Worm (Caenorhabditis elegans) whole organism, L1 larva: Measurements from ENCODE around the gene ptr-8.
"Not testable (repeated sequence)": the region's sequence is repeated elsewhere in the genome, so short reads cannot be mapped to it uniquely, and the experiment has no call there.

ENCODE experiments used
- C34B4.2 ChIP-seq: sonication (generic microtip); optimal IDR thresholded peaks from 2 replicates; lab custom pipeline; 2017; ENCODE audit warnings: mild to moderate bottlenecking, missing genetic modification characterization, missing compliant biosample characterization
- aha-1 ChIP-seq: fragments of 150-350 bp; optimal IDR thresholded peaks from 2 replicates; lab custom pipeline; 2014; ENCODE audit warnings: missing biosample characterization, missing genetic modification characterization
- blmp-1 ChIP-seq: fragments of 150-350 bp; optimal IDR thresholded peaks from 2 replicates; lab custom pipeline; 2014; ENCODE audit warnings: missing biosample characterization, missing genetic modification characterization
- ceh-82 ChIP-seq, 3 experiments: fragments of 150-350 bp in 1 of 3; sonication (generic microtip) in 2 of 3; optimal IDR thresholded peaks; 2 replicates each; lab custom pipeline; 2014 to 2017; ENCODE audit warnings: missing biosample characterization in 3 of 3, missing genetic modification characterization in 3 of 3
- efl-1 ChIP-seq, 4 experiments: fragments of 150-350 bp; optimal IDR thresholded peaks in 3 of 4; peaks in 1 of 4; 1 replicate in 1 of 4; 2 replicates in 3 of 4; lab custom pipeline; 2014; ENCODE audit warnings: missing biosample characterization in 2 of 4, missing genetic modification characterization in 2 of 4, missing genetic modification reagents in 2 of 4
- efl-3 ChIP-seq: fragments of 200-800 bp; sonication (Bioruptor generic); optimal IDR thresholded peaks from 2 replicates; lab custom pipeline; 2018; ENCODE audit warnings: mild to moderate bottlenecking, missing genetic modification characterization, missing compliant biosample characterization
- egl-27 ChIP-seq, 2 experiments: fragments of 150-350 bp in 1 of 2; sonication (generic microtip); optimal IDR thresholded peaks; 3 replicates each; lab custom pipeline; 2017 to 2018; ENCODE audit warnings: missing biosample characterization in 2 of 2, missing genetic modification characterization in 2 of 2, missing genetic modification reagents in 2 of 2
- elt-2 ChIP-seq: sonication (generic microtip); optimal IDR thresholded peaks from 2 replicates; lab custom pipeline; 2016; ENCODE audit warnings: missing genetic modification characterization, mild to moderate bottlenecking, inconsistent platforms, missing compliant biosample characterization, missing genetic modification reagents
- fkh-8 ChIP-seq: sonication (generic microtip); optimal IDR thresholded peaks from 2 replicates; lab custom pipeline; 2016; ENCODE audit warnings: mild to moderate bottlenecking, missing genetic modification characterization, missing compliant biosample characterization
- grh-1 ChIP-seq: fragments of 200-800 bp; sonication (Bioruptor generic); IDR thresholded peaks from 2 replicates; pipeline ENCODE4 v1.3.6; 2022; ENCODE audit warnings: missing genetic modification reagents, missing genetic modification characterization, missing compliant biosample characterization
- lin-14 ChIP-seq: fragments of 200-800 bp; sonication (Bioruptor generic); optimal IDR thresholded peaks from 2 replicates; lab custom pipeline; 2018; ENCODE audit warnings: mild to moderate bottlenecking, missing genetic modification characterization, moderate library complexity, missing compliant biosample characterization
- lir-3 ChIP-seq: sonication (generic microtip); optimal IDR thresholded peaks from 2 replicates; lab custom pipeline; 2016; ENCODE audit warnings: mild to moderate bottlenecking, missing genetic modification characterization, moderate library complexity, missing compliant biosample characterization; ENCODE audit not compliant: poor library complexity
- mef-2 ChIP-seq: fragments of 150-350 bp; optimal IDR thresholded peaks from 2 replicates; lab custom pipeline; 2014; ENCODE audit warnings: missing biosample characterization, missing genetic modification characterization
- mep-1 ChIP-seq: fragments of 150-350 bp; optimal IDR thresholded peaks from 2 replicates; lab custom pipeline; 2014; ENCODE audit warnings: missing biosample characterization, missing genetic modification characterization
- nhr-11 ChIP-seq: fragments of 150-350 bp; optimal IDR thresholded peaks from 2 replicates; lab custom pipeline; 2014; ENCODE audit warnings: missing biosample characterization, missing genetic modification characterization
- nhr-12 ChIP-seq: sonication (generic microtip); optimal IDR thresholded peaks from 2 replicates; lab custom pipeline; 2017; ENCODE audit warnings: missing biosample characterization, missing genetic modification characterization
- nhr-19 ChIP-seq: fragments of 200-800 bp; sonication (Bioruptor generic); conservative IDR thresholded peaks from 2 replicates; pipeline ENCODE4 v1.3.6; 2022; ENCODE audit warnings: missing genetic modification characterization, missing compliant biosample characterization
- nhr-237 ChIP-seq: fragments of 150-350 bp; optimal IDR thresholded peaks from 2 replicates; lab custom pipeline; 2014; ENCODE audit warnings: missing biosample characterization, missing genetic modification characterization
- nhr-47 ChIP-seq: sonication (generic microtip); optimal IDR thresholded peaks from 2 replicates; lab custom pipeline; 2016; ENCODE audit warnings: mild to moderate bottlenecking, missing genetic modification characterization, moderate library complexity, missing compliant biosample characterization
- nhr-71 ChIP-seq: sonication (generic microtip); optimal IDR thresholded peaks from 2 replicates; lab custom pipeline; 2016; ENCODE audit warnings: mild to moderate bottlenecking, missing genetic modification characterization, moderate library complexity, missing compliant biosample characterization
- nhr-76 ChIP-seq: sonication (generic microtip); optimal IDR thresholded peaks from 2 replicates; lab custom pipeline; 2017; ENCODE audit warnings: missing biosample characterization, missing genetic modification characterization
- nhr-77 ChIP-seq: fragments of 150-350 bp; optimal IDR thresholded peaks from 2 replicates; lab custom pipeline; 2014; ENCODE audit warnings: missing biosample characterization, missing genetic modification characterization
- nhr-85 ChIP-seq: sonication (generic microtip); peaks from one replicate; lab custom pipeline; 2016; ENCODE audit warnings: missing genetic modification characterization, inconsistent platforms, missing compliant biosample characterization
- nhr-90 ChIP-seq: sonication (generic microtip); optimal IDR thresholded peaks from 2 replicates; lab custom pipeline; 2016; ENCODE audit warnings: mild to moderate bottlenecking, missing genetic modification characterization, missing compliant biosample characterization; ENCODE audit not compliant: poor library complexity
- pag-3 ChIP-seq: sonication (generic microtip); optimal IDR thresholded peaks from 2 replicates; lab custom pipeline; 2017; ENCODE audit warnings: missing genetic modification characterization, mild to moderate bottlenecking, missing compliant biosample characterization, antibody characterized with exemption, borderline replicate concordance; ENCODE audit not compliant: insufficient read depth
- pqm-1 ChIP-seq: sonication (generic microtip); optimal IDR thresholded peaks from 3 replicates; lab custom pipeline; 2017; ENCODE audit warnings: missing biosample characterization, missing genetic modification characterization
- snu-23 ChIP-seq: sonication (generic microtip); optimal IDR thresholded peaks from 2 replicates; lab custom pipeline; 2016; ENCODE audit warnings: missing genetic modification characterization, missing compliant biosample characterization
- sox-4 ChIP-seq: sonication (generic microtip); optimal IDR thresholded peaks from 2 replicates; lab custom pipeline; 2016; ENCODE audit warnings: missing genetic modification characterization, missing compliant biosample characterization
- sptf-1 ChIP-seq: fragments of 150-350 bp; optimal IDR thresholded peaks from 2 replicates; lab custom pipeline; 2014; ENCODE audit warnings: missing biosample characterization, missing genetic modification characterization
- tlp-1 ChIP-seq: fragments of 150-350 bp; optimal IDR thresholded peaks from 2 replicates; lab custom pipeline; 2014; ENCODE audit warnings: missing biosample characterization, missing genetic modification characterization
- unc-30 ChIP-seq: sonication (generic microtip); optimal IDR thresholded peaks from 2 replicates; lab custom pipeline; 2017; ENCODE audit warnings: missing biosample characterization, missing genetic modification characterization
- unc-98 ChIP-seq: fragments of 200-800 bp; sonication (Bioruptor generic); IDR thresholded peaks from 2 replicates; pipeline ENCODE4 v1.3.6; 2022; ENCODE audit warnings: missing genetic modification characterization, missing compliant biosample characterization
- zag-1 ChIP-seq: fragments of 150-350 bp; optimal IDR thresholded peaks from 2 replicates; lab custom pipeline; 2014; ENCODE audit warnings: missing biosample characterization, missing genetic modification characterization

The ptr-8 gene

DNA sequence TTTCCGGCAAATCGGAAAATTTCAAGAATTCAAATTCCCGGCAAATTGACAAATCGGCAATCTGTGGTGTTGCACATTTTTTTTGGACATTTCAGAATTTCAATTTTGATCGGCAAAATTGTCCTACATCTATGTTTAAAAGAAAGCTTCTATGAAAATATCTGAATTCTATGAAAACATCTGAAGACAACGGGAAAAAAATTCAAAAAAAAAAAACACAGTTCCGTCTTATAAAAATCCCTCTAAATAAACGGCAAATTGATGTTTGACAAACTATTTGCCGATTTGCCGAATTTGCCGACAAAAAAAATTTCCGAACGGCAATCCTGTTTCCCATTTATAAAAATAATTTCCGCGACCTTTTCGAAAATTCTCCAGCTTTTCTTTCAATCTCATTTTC, 25.3 kb downstream of the ptr-8 start, which contains the start of gene F44F4.15:
Gene F44F4.15 (plus strand): TSS at position 301 of the 400 bp plus-strand sequence.
- TF ChIP-seq nhr-76 (tag; lab: Kevin White, UChicago), result no peak
- no peak for TF ChIP-seq mef-2 (tag; lab: Kevin White, UChicago)
- TF ChIP-seq nhr-77, result no peak
- no peak for TF ChIP-seq pqm-1 (tag; lab: Kevin White, UChicago)
- TF ChIP-seq mep-1 (tag; lab: Kevin White, UChicago), result no peak
- TF ChIP-seq nhr-11 (tag; lab: Kevin White, UChicago), result no peak
- TF ChIP-seq aha-1 (tag; lab: Kevin White, UChicago), result no peak
- no peak for TF ChIP-seq C34B4.2 (tag; lab: Kevin White, UChicago)
- TF ChIP-seq tlp-1 (tag; lab: Kevin White, UChicago), result no peak
- TF ChIP-seq, all 84 proteins: peak for 0

DNA sequence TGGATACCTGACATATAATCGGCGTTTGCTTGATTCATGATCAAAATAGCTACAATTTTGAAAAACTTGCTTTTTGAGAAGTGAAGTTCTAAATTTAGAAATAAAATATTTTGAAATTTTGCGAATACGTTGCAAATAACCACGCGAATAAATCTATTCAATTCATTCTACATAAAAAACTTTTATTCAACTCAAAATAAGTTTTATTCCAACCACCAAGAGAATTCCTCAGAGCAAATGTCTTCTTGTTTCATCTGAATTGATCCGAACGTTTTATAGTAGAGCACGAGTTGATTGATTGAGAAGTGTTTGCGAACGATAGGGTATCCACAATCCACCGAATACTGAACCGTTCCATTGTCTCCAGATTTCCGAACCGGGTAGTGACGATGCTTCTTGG, 26.7 kb downstream of the ptr-8 start, which contains the start of gene F44F4.9:
Gene F44F4.9 (minus strand): TSS at position 101 of the 400 bp plus-strand sequence.
- TF ChIP-seq nhr-71 (tag; lab: Kevin White, UChicago), result no peak
- TF ChIP-seq pag-3 (tag; lab: Kevin White, UChicago), result no peak
- TF ChIP-seq nhr-12 (tag; lab: Kevin White, UChicago), result no peak
- no peak for TF ChIP-seq elt-2 (tag; lab: Kevin White, UChicago)
- no peak for TF ChIP-seq unc-30 (tag; lab: Kevin White, UChicago)
- TF ChIP-seq nhr-237, result no peak
- TF ChIP-seq sptf-1 (tag; lab: Kevin White, UChicago), result no peak
- no peak for TF ChIP-seq egl-27 (tag; optimal IDR thresholded peaks at IDR 0.05; lab: Kevin White, UChicago)
- no peak for TF ChIP-seq nhr-19 (GFP tag; lab: Robert Waterston, UW)
- TF ChIP-seq pqm-1 (tag; lab: Kevin White, UChicago), result no peak
- no peak for TF ChIP-seq nhr-85 (tag; lab: Kevin White, UChicago)
- TF ChIP-seq fkh-8 (tag; lab: Kevin White, UChicago), result no peak
- no peak for TF ChIP-seq grh-1 (GFP tag; lab: Robert Waterston, UW)
- TF ChIP-seq ceh-82 (tag; optimal IDR thresholded peaks at IDR 0.05; lab: Kevin White, UChicago), result no peak
- TF ChIP-seq mef-2 (tag; lab: Kevin White, UChicago), result no peak
- TF ChIP-seq zag-1 (tag; lab: Kevin White, UChicago), result no peak
- no peak for TF ChIP-seq snu-23

DNA sequence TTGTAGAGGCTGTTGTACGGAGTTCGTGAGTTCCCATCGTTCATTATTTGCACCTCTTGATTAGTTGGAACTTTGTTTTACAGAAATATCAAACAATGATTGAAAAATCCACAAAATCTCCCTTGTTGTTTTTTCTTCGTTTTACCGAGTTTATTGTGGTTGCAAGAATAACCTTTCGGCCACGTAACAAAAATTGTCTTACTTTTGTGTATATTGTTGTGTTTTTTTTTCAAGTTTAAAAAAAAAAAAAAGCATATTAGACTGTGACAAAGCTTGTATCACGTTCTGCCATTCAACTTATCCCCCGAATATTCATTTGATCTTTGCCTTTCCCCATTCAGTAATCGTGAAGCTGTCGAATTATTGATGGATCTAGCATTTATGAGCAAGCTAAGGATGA, 28.1 kb downstream of the ptr-8 start, which contains the start of gene F44F4.10:
Gene F44F4.10 (minus strand): TSS at position 101 of the 400 bp plus-strand sequence.
- TF ChIP-seq blmp-1 (no peak), aha-1 (tag; lab: Kevin White, UChicago) (no peak), egl-27 (tag; optimal IDR thresholded peaks at IDR 0.05; lab: Kevin White, UChicago) (no peak)

DNA sequence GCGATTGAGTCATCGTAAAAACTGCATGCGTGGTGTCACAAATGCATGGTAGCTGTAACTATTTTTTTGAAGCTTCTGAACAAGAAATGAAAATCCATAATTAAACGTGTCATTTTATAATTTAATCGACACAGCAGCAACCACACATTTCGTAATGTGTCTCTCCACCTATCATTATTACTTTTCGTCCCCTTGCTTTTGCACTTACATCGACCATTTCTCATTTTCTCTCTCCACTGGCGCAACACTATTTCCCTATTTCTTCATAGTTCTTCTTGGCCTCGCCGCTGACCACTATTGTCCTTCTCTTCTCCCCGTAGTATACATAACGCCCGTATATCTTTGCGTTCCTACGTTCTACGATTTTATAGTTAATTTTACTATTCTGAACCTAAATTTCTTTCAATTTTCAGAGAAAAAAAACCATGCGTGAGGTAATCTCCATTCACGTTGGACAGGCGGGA, 29.2 kb downstream of the ptr-8 start, which contains the start of gene tba-4:
Gene tba-4 (plus strand): TSS at position 414 of the 464 bp plus-strand sequence.
- TF ChIP-seq blmp-1, result peak; percentile 35
- TF ChIP-seq nhr-85 (tag; lab: Kevin White, UChicago), result no peak
- peak; percentile 32 for TF ChIP-seq lin-14 (GFP tag; lab: Kevin White, UChicago)
- TF ChIP-seq efl-1 (optimal IDR thresholded peaks at IDR 0.05; lab: Kevin White, UChicago), result no peak
- peak in 1 of 2 experiments; percentile 61 for TF ChIP-seq efl-1 (GFP tag; optimal IDR thresholded peaks at IDR 0.05 in 1 of 2; lab: Kevin White, UChicago)
- TF ChIP-seq nhr-47 (tag; lab: Kevin White, UChicago), result no peak

DNA sequence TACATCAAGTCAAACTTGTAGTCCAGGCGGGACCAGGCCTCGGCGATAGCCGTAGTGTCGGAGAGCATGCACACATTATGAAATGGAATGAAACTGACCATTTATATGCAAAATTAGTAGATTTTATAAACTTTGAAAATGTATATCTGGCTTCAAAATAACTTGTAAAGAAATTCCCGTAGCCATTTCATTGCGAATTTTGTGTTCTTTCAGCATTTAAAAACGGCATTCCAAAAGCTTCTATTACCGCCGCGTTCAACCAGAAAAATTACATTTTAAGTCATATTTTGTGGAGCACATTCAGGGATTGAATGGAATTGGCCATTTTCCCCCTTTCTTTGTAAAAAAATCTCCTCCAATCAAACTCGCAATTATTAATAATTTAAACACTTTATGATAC, 33.8 kb downstream of the ptr-8 start, which contains the start of gene Y19D2B.1:
Gene Y19D2B.1 (minus strand): TSS at position 101 of the 400 bp plus-strand sequence.
- TF ChIP-seq unc-30 (tag; lab: Kevin White, UChicago); grh-1 (GFP tag; lab: Robert Waterston, UW); efl-3 (GFP tag; lab: Kevin White, UChicago): not testable (repeated sequence)

DNA sequence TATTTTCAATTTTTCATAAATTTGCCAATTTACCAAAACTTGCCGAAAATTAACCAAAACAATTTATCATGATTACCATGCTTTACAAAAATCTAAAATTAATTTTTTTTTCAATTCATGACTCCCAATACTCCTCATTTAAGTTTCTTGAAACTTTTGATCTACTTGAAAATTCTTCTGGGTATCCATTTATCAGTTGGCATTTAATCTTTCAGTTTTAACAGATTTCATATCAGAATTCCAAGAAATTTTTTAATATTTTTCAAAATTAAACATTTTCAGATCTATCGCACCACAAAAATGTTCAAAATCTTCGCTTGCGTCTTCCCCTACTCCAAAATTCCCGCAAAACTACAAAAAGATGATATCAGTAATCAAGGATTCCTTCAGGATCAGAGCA, 34.9 kb downstream of the ptr-8 start, which contains the start of gene Y19D2B.2:
Gene Y19D2B.2 (plus strand): TSS at position 301 of the 400 bp plus-strand sequence.
- TF ChIP-seq tlp-1 (tag; lab: Kevin White, UChicago) (no peak), lir-3 (tag; lab: Kevin White, UChicago) (no peak), nhr-90 (tag; lab: Kevin White, UChicago) (no peak), ceh-82 (tag; optimal IDR thresholded peaks at IDR 0.05; lab: Kevin White, UChicago) (no peak), sox-4 (tag; lab: Kevin White, UChicago) (no peak), unc-98 (GFP tag; lab: Robert Waterston, UW) (no peak)
